Worm (Caenorhabditis elegans): Measurements from ENCODE around the gene F08F3.1.

- TF ChIP-seq tra-4 (tag; optimal IDR thresholded peaks at IDR 0.05) = no peak
- TF ChIP-seq hmg-4 (GFP tag; optimal IDR thresholded peaks at IDR 0.05) = no peak
- no peak for TF ChIP-seq scrt-1 (GFP tag; IDR thresholded peaks at IDR 0.05)
- no peak for TF ChIP-seq aly-1 (tag; optimal IDR thresholded peaks at IDR 0.05)
- no peak for TF ChIP-seq ama-1 (optimal IDR thresholded peaks at IDR 0.05)
- no peak for TF ChIP-seq sea-1 (GFP tag; conservative IDR thresholded peaks at IDR 0.05)
- no peak for TF ChIP-seq ceh-36 (tag; optimal IDR thresholded peaks at IDR 0.05)
- TF ChIP-seq hmbx-1 (tag; optimal IDR thresholded peaks at IDR 0.05) = no peak
- TF ChIP-seq hnd-1 (tag; optimal IDR thresholded peaks at IDR 0.05) = no peak
- no peak for TF ChIP-seq tbx-37 (GFP tag; conservative IDR thresholded peaks at IDR 0.05)
Observed at ce11 chrV:5423120-5423519, 22.8 kb upstream of the F08F3.1 start, which contains the start of gene cyp-14A5.
